Worm (Caenorhabditis elegans) whole organism, L1 larva: ENCODE measurements around the gene asp-9.

Experiments
- ama-1 ChIP-seq: fragments of 150-350 bp; optimal IDR thresholded peaks from 2 replicates; lab custom pipeline; 2014
- ceh-82 ChIP-seq, 3 experiments: fragments of 150-350 bp in 1 of 3; sonication (generic microtip) in 2 of 3; optimal IDR thresholded peaks; 2 replicates each; lab custom pipeline; 2014 to 2017; ENCODE audit warnings: missing biosample characterization in 3 of 3, missing genetic modification characterization in 3 of 3
- efl-1 ChIP-seq, 4 experiments: fragments of 150-350 bp; optimal IDR thresholded peaks in 3 of 4; peaks in 1 of 4; 1 replicate in 1 of 4; 2 replicates in 3 of 4; lab custom pipeline; 2014; ENCODE audit warnings: missing biosample characterization in 2 of 4, missing genetic modification characterization in 2 of 4, missing genetic modification reagents in 2 of 4
- fkh-10 ChIP-seq: sonication (generic microtip); optimal IDR thresholded peaks from 2 replicates; lab custom pipeline; 2017; ENCODE audit warnings: missing biosample characterization, missing genetic modification reagents, missing genetic modification characterization
- lin-13 ChIP-seq: fragments of 150-350 bp; optimal IDR thresholded peaks from 2 replicates; lab custom pipeline; 2014; ENCODE audit warnings: missing biosample characterization, missing genetic modification reagents, missing genetic modification characterization
- mdl-1 ChIP-seq, 2 experiments: fragments of 150-350 bp; optimal IDR thresholded peaks; 2 replicates each; lab custom pipeline; 2014 to 2017; ENCODE audit warnings: missing biosample characterization in 2 of 2, missing genetic modification characterization in 2 of 2, inconsistent platforms in 1 of 2
- mef-2 ChIP-seq: fragments of 150-350 bp; optimal IDR thresholded peaks from 2 replicates; lab custom pipeline; 2014; ENCODE audit warnings: missing biosample characterization, missing genetic modification characterization
- mep-1 ChIP-seq: fragments of 150-350 bp; optimal IDR thresholded peaks from 2 replicates; lab custom pipeline; 2014; ENCODE audit warnings: missing biosample characterization, missing genetic modification characterization
- nhr-77 ChIP-seq: fragments of 150-350 bp; optimal IDR thresholded peaks from 2 replicates; lab custom pipeline; 2014; ENCODE audit warnings: missing biosample characterization, missing genetic modification characterization
- nhr-85 ChIP-seq: sonication (generic microtip); peaks from one replicate; lab custom pipeline; 2016; ENCODE audit warnings: missing genetic modification characterization, inconsistent platforms, missing compliant biosample characterization

DNA sequence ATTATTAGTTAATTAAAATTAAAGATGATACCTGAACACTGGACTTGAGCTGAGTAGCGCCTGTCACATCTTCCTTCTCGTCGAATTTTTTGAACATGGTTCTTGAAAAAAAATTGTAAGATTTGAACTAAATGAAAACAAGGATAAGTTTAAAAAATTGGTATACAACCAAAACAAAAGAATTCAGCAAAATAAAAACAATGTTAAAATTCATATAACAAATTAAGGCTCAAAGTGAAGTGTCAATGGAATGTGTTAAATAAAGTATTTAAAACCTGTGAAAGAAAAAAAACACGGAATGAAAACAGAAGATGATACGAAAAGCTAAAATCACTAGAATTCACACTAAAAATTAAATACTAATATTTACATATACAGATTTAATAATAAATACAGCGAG is 30.4 kb upstream of the asp-9 start, which contains the start of gene C11D2.7:
- TF ChIP-seq ama-1 (lab: Kevin White, UChicago) (no peak), efl-1 (optimal IDR thresholded peaks at IDR 0.05; lab: Kevin White, UChicago) (no peak), efl-1 (GFP tag; optimal IDR thresholded peaks at IDR 0.05 in 1 of 2; lab: Kevin White, UChicago) (no peak), nhr-85 (tag; lab: Kevin White, UChicago) (no peak), fkh-10 (GFP tag; lab: Kevin White, UChicago) (no peak), lin-13 (GFP tag; lab: Kevin White, UChicago) (no peak), mep-1 (tag; lab: Kevin White, UChicago) (no peak), ceh-82 (tag; optimal IDR thresholded peaks at IDR 0.05; lab: Kevin White, UChicago) (no peak), nhr-77 (no peak), mef-2 (no peak), mdl-1 (tag; optimal IDR thresholded peaks at IDR 0.05; lab: Kevin White, UChicago) (no peak)
